Worm (Caenorhabditis elegans) whole organism, L2 larva: Measurements from ENCODE around the gene clec-186.

Source experiments
- R02D3.7 ChIP-seq: fragments of 150-350 bp; optimal IDR thresholded peaks from 2 replicates; lab custom pipeline; 2014; ENCODE audit warnings: missing biosample characterization, missing genetic modification characterization
- ama-1 ChIP-seq: fragments of 150-350 bp; optimal IDR thresholded peaks from 2 replicates; lab custom pipeline; 2018; ENCODE audit warnings: inconsistent platforms
- ceh-16 ChIP-seq: fragments of 150-350 bp; optimal IDR thresholded peaks from 2 replicates; lab custom pipeline; 2014; ENCODE audit warnings: missing biosample characterization, missing genetic modification characterization
- ceh-82 ChIP-seq: fragments of 150-350 bp; optimal IDR thresholded peaks from 2 replicates; lab custom pipeline; 2014; ENCODE audit warnings: missing biosample characterization, missing genetic modification characterization
- dmd-4 ChIP-seq: sonication (generic microtip); optimal IDR thresholded peaks from 2 replicates; lab custom pipeline; 2017; ENCODE audit warnings: missing biosample characterization, missing genetic modification characterization
- egl-27 ChIP-seq: sonication (generic microtip); optimal IDR thresholded peaks from 3 replicates; lab custom pipeline; 2017; ENCODE audit warnings: missing biosample characterization, missing genetic modification reagents, missing genetic modification characterization
- elt-3 ChIP-seq: sonication (generic microtip); optimal IDR thresholded peaks from 2 replicates; lab custom pipeline; 2017; ENCODE audit warnings: missing biosample characterization, missing genetic modification characterization
- lin-13 ChIP-seq: fragments of 150-350 bp; optimal IDR thresholded peaks from 2 replicates; lab custom pipeline; 2014; ENCODE audit warnings: missing biosample characterization, missing genetic modification reagents, missing genetic modification characterization
- lsy-2 ChIP-seq, 2 experiments: fragments of 150-350 bp in 1 of 2; sonication (generic microtip) in 1 of 2; optimal IDR thresholded peaks; 2 replicates each; lab custom pipeline; 2014 to 2017; ENCODE audit warnings: missing biosample characterization in 2 of 2, missing genetic modification characterization in 2 of 2
- mdl-1 ChIP-seq, 2 experiments: fragments of 150-350 bp in 1 of 2; sonication (generic microtip) in 1 of 2; optimal IDR thresholded peaks; 2 replicates each; lab custom pipeline; 2017; ENCODE audit warnings: missing biosample characterization in 2 of 2, missing genetic modification characterization in 2 of 2
- nhr-10 ChIP-seq: sonication (generic microtip); optimal IDR thresholded peaks from 2 replicates; lab custom pipeline; 2017; ENCODE audit warnings: missing biosample characterization, missing genetic modification characterization
- nhr-23 ChIP-seq: fragments of 150-350 bp; optimal IDR thresholded peaks from 2 replicates; lab custom pipeline; 2014; ENCODE audit warnings: missing biosample characterization, missing genetic modification reagents, missing genetic modification characterization
- nhr-25 ChIP-seq: fragments of 150-350 bp; sonication (generic microtip); optimal IDR thresholded peaks from 3 replicates; lab custom pipeline; 2014; ENCODE audit warnings: missing biosample characterization, missing genetic modification characterization
- nhr-6 ChIP-seq: fragments of 150-350 bp; optimal IDR thresholded peaks from 2 replicates; lab custom pipeline; 2014; ENCODE audit warnings: missing biosample characterization, missing genetic modification characterization

DNA sequence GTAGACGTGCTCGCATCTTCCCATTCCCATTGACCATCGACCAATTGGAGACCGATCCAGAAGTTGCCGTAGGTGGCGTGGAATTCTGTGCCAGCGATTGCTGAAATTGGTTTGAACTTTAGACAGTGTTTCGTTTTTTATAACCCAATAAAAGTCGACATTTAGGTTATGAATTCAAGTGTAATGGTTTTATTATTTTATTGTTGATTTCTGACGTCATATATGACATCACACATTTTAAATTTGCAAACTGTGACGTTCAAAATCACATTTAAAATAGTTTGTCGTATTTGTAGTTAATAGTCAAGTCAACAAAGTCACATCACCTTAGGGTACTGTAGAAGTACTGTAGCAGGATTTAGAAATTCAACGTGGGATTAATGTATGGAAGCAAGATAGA, 4.4 kb downstream of the clec-186 start:
- TF ChIP-seq ceh-16 (tag; lab: Kevin White, UChicago) (no peak), egl-27 (tag; lab: Kevin White, UChicago) (no peak), nhr-6 (tag; lab: Kevin White, UChicago) (no peak), dmd-4 (tag; lab: Kevin White, UChicago) (no peak), nhr-25 (tag; lab: Kevin White, UChicago) (no peak), ama-1 (lab: Kevin White, UChicago) (no peak), R02D3.7 (tag; lab: Kevin White, UChicago) (no peak), mdl-1 (tag; optimal IDR thresholded peaks at IDR 0.05; lab: Kevin White, UChicago) (no peak), elt-3 (tag; lab: Kevin White, UChicago) (no peak), nhr-23 (tag; lab: Kevin White, UChicago) (no peak), nhr-10 (tag; lab: Kevin White, UChicago) (no peak), ceh-82 (tag; lab: Kevin White, UChicago) (no peak), lin-13 (no peak), lsy-2 (tag; optimal IDR thresholded peaks at IDR 0.05; lab: Kevin White, UChicago) (no peak)
